Fruit fly (Drosophila melanogaster) ovary, adult (tissue): ENCODE results near the gene FMRFaR.

Experiments
- CG17801 ChIP-seq: fragments of 200-800 bp; optimal IDR thresholded peaks from 2 replicates; lab custom pipeline; 2019; ENCODE audit warnings: missing biosample characterization, mild to moderate bottlenecking, missing genetic modification characterization, moderate library complexity; ENCODE audit not compliant: partially characterized antibody

FMRFaR gene

DNA sequence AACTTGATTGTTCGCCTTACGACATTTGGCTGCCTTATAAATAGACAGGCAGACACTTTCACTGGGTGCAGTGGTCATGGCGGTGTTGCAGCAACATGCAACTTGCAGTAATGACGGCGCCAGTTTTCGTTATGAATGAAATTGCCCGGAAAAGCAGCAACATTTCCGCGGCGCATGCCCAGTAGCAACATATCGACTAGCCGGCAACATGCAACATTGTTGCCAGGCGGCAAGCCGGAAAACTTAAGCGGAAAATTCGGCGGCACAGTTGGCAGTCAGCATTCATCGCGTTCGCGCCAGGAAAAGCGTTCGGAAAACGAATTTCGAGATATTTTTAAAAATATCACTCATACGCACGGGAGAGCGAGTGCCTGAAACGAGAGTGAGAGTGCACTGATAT is at the start of gene FMRFaR:
FMRFaR (plus strand) TSS at position 272 of the 400 bp plus-strand sequence.
- TF ChIP-seq CG17801 (GFP tag; lab: Kevin White, UChicago) = no peak

DNA sequence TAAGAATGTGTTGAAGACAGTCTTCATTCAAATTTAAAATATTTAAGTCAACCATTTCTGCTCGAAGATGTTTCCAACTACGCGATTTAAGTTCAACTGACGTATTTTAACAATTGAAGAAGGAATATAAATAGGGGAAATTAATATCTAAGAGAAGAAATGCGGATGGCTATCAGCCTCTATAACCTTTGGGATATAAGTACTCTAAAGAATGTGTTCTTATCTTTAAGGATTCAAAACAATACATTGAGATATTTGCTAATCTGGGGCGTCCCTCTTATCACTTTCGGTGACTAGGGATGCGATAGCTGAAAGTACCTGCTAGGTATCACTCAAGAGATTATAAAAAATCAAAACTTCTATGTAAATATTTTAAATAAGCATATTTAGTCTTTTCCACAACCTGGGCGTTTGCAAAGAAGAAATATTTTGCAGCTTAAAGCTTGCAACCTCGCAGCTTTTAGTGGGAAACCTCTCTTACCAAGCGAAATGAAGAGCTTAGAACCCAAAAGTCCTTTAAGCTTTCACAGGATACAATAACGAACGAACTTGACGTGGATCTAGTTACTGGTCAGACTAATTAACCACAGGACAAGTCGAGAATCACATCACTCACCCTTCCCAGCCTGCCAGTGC is 40.4 kb upstream of the FMRFaR start, which contains the start of the genes CG34025 and Or63a:
CG34025 (minus strand) TSS at position 101 of the 636 bp plus-strand sequence.
Or63a (plus strand) TSS at position 586 of the 636 bp plus-strand sequence.
- TF ChIP-seq CG17801 (GFP tag; lab: Kevin White, UChicago) = no peak

- TF ChIP-seq CG17801 (GFP tag; lab: Kevin White, UChicago) = peak; percentile 73
These were observed 20.7 kb upstream of the FMRFaR start, which contains the start of gene CPT2 for dm6 chr3L:2980856-2981255. CPT2 (plus strand) TSS chr3L:2981022.

DNA sequence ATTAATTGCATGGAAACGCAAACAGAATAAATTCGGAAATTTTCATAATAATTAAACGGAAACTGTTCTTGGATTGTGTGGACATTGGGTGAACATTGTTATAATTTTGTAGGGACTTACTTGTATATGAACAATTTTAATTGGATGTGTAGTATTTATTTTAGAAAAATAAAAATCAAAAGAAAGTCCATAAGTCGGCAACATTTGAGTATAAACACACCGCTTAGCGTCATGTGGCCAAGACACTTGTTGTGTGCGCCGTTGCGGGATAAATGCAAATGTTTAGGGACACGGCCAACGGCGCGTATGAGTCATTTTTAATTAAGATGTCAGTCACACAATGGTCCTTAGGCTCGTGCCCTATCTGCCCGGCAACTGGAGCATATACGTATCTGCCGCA is 15.2 kb upstream of the FMRFaR start:
- TF ChIP-seq CG17801 (GFP tag; lab: Kevin White, UChicago) = no peak

DNA sequence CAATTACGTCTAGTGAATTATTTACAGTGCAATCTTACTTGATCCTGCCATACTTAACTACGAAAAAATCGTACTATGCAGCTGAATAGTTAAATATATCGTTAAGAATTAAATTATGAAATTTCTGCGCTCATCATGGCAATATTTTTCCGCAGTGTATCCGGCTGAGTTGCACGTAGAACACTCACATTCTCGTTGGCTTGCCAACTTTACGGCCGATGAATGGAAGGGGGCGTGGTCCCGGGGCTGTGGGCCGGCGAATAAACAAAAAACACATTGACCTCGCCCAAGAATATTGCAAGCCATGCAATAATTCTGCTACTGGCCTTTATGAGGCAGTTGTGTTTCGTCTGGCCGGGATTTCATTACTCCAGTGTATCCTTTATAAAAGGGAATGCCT is 13.8 kb upstream of the FMRFaR start:
- TF ChIP-seq CG17801 (GFP tag; lab: Kevin White, UChicago) = no peak

DNA sequence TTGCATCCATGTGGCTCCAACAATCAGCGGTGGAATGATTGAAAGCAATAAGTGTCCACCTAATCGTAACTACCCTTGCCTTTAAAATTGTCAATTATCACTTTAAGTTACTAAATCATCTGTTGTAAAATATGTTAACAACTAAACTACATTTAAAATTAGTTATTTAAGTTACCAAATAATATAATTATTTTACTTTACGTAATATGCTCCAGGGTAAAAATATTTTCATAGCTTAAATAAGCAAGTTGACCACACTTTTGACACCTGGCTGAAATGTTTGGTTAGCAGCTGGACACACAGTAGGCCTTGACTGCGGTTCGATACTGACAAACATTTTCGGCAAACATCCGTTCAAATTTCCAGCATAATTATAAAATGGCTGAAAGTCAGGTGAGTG is 6.6 kb upstream of the FMRFaR start, which contains the start of gene CG2113:
CG2113 (plus strand) TSS at position 301 of the 400 bp plus-strand sequence.
- no peak for TF ChIP-seq CG17801 (GFP tag; lab: Kevin White, UChicago)

- no peak for TF ChIP-seq CG17801 (GFP tag; lab: Kevin White, UChicago)
These were observed 12.0 kb downstream of the FMRFaR start for dm6 chr3L:3013496-3013895.

DNA sequence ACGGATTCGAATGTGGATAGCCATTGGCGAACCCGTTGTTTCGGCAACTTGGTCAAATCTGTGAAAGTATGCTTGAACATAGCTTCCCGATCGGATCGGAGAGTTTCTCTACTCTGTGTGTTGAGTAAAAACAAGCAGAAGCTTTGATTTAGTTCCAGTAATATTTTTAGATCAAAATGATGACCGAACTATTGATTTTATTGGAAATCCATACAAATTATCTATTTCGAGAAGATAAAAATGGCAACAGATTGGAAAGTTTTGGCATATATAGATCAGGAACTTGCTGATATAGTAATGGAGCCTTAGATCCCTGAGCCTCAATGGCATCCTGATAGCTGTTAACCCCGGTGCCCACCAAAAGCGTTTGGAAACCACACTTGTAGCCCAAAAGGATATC is 14.5 kb downstream of the FMRFaR start, which contains the start of gene CG32488:
CG32488 (minus strand) TSS at position 101 of the 400 bp plus-strand sequence.
- no peak for TF ChIP-seq CG17801 (GFP tag; lab: Kevin White, UChicago)

- TF ChIP-seq CG17801 (GFP tag; lab: Kevin White, UChicago) = no peak
These were observed 15.6 kb downstream of the FMRFaR start, which contains the start of gene CG32487 for dm6 chr3L:3017156-3017555. CG32487 (minus strand) TSS chr3L:3017256.

DNA sequence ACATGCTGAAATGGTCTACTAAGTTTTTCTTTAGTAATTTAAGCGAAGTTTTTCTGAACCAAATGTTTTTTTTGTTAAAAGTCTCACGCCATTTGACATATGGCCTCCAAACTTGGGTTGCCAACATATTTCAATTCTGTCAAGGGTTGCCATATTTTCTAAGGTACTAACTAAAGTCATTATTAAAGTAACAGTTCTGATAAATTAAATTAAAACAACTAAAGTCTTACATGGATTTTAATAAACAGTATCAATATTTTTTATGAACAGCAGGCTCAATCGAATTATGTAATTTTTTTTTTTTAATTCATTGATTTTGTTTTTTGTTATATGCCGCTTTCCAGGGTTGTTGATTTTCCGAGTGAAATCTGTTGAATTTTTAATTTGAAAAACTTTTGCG is 24.9 kb downstream of the FMRFaR start, which contains the start of gene aly:
aly (minus strand) TSS at position 101 of the 400 bp plus-strand sequence.
- TF ChIP-seq CG17801 (GFP tag; lab: Kevin White, UChicago) = no peak

DNA sequence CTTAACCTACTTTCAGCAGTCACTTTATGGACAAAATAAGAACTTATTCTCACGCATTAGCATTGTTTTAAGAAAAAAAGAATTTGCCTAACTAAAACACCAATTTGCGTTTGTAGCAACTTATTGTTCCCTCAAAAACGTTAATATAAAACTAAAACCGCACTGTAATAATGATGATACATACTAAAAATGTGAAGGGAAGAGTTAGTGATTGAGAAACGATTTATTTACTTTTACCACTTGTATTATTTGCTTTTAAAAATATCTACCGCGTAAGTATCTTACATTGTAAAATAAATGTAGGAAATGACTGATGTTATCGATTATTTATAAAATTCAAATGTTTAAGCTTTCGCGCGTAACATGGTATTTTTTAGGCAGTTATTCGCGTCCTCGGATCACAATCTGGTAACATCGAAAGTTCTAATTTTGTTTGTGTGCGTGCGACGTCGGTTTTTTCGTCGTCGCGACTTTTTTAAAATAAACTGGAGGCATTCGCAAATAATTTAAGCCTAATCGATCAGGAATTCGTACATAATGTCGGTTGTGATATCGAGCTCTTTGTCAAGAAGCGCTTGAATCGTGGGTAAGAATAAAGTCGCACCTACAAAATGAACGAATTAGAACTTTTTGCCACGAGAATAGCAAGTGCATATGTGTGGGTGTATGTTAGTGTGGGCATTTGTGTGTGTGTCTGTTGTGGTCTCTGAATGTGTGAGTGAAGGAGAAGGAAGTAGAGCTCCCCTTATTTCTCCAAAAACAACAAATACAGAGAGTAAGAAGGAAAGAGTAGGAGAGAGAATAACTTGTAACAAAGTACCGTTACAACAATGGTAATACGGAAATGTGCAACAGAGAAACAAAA is 33.5 kb downstream of the FMRFaR start, which contains the start of gene CG2162:
CG2162 (plus strand) TSS at position 418 of the 865 bp plus-strand sequence.
- TF ChIP-seq CG17801 (GFP tag; lab: Kevin White, UChicago) = no peak

dm6 chr3L:3035769-3036583 is 34.5 kb downstream of the FMRFaR start:
- TF ChIP-seq CG17801 (GFP tag; lab: Kevin White, UChicago) = peak; percentile 77

DNA sequence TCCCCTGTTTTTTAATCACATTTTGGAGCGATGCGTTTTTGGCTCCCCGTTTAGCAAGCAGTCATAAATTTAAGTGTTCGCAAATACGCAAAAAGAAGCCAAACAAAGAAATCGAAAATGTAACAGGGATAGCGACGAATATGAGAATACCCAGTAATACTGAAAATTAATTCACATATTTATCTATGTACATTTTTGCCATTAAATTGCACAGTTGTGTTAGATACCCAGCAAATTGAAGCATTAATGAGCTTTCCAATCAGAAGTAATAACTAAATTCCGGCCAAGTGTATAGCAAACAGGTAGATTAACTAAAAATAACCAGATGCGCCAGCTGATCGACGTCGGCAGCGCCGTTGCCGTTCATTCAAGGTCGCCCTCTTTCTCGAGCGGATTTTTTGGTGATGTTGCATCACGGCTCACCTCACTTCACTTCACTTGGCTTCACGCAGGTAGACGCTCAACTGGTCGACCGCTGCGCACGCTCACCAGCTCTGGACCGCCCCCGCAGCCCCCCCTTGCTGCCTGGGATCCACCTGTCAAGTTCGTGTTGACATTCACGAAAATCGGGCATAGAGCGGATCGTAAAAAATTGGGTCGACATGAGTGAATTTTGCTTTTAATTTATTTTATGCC is 35.6 kb downstream of the FMRFaR start:
- no peak for TF ChIP-seq CG17801 (GFP tag; lab: Kevin White, UChicago)
